Fruit fly (Drosophila melanogaster) whole organism, pupa: ENCODE data around the gene CG10467.

ENCODE experiments used
- CG12605 ChIP-seq: fragments of 200-800 bp; sonication (Bioruptor generic); IDR thresholded peaks from 2 replicates; pipeline ENCODE4 v1.3.6; 2022; ENCODE audit warnings: missing biosample characterization, missing genetic modification characterization
- CG13204 ChIP-seq: fragments of 200-800 bp; sonication (Bioruptor generic); optimal IDR thresholded peaks from 2 replicates; lab custom pipeline; 2018; ENCODE audit warnings: missing biosample characterization, mild to moderate bottlenecking, missing genetic modification characterization, moderate library complexity
- EcR ChIP-seq: fragments of 200-800 bp; sonication (Bioruptor generic); optimal IDR thresholded peaks from 3 replicates; lab custom pipeline; 2019; ENCODE audit warnings: missing biosample characterization, missing genetic modification characterization, mild to moderate bottlenecking, moderate library complexity, missing genetic modification reagents
- fd96Ca ChIP-seq: fragments of 200-800 bp; sonication (Bioruptor generic); IDR thresholded peaks from 3 replicates; pipeline ENCODE4 v1.3.6; 2022; ENCODE audit warnings: missing biosample characterization, missing genetic modification characterization

DNA sequence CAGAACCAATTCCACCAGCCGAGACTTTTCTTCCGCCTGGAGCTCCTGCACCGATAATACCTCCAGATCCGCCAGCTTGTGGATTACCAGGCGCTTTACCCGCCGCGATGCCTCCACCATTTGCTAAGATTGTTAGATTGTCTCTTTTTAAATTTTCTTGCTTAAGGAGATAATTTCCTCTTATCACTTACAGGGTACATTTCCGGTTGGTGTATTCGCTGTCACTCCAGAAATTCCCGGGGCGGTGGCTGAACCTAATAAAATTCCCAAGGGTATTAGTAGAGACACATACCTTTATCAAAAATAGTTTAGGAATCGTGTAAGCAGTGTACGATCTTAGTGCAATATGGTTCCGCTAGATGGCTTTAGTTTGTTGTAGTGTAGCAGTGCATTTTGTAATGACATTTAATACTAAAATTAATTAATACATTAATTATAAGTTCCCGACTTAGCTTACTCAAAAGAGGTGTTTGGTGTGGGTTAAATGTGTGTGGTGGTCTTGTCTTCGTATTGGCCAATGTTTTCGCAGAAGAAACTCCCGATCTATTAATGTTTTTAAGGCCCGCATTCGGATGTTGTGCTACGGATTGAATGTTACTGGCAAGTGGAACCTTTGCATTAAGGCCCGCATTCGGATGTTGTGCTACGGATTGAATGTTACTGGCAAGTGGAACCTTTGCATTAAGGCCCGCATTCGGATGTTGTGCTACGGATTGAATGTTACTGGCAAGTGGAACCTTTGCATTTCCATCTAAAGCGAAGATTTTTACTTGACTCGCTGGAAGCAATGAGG lies 30.3 kb upstream of the CG10467 start:
- no peak for TF ChIP-seq CG12605
- TF ChIP-seq CG13204 (GFP tag; lab: Kevin White, UChicago), result no peak
- TF ChIP-seq fd96Ca (GFP tag; lab: Robert Waterston, UW), result no peak
- TF ChIP-seq EcR, result no peak
